Worm (Caenorhabditis elegans): ENCODE results near the gene unc-1.

- TF ChIP-seq pha-4 (tag; optimal IDR thresholded peaks at IDR 0.05) (no peak), lsy-2 (tag; optimal IDR thresholded peaks at IDR 0.05) (no peak), nhr-12 (tag; optimal IDR thresholded peaks at IDR 0.05) (no peak), bed-3 (GFP tag; optimal IDR thresholded peaks at IDR 0.05) (no peak)
Measured at ce11 chrX:1030867-1031266, 31.4 kb downstream of the unc-1 start.
